Worm (Caenorhabditis elegans) whole organism, L1 larva: Measurements from ENCODE around the gene Y73C8B.3.

Experiments used
- C34B4.2 ChIP-seq: sonication (generic microtip); optimal IDR thresholded peaks from 2 replicates; lab custom pipeline; 2017; ENCODE audit warnings: mild to moderate bottlenecking, missing genetic modification characterization, missing compliant biosample characterization
- Y116A8C.19 ChIP-seq: sonication (generic microtip); optimal IDR thresholded peaks from 2 replicates; lab custom pipeline; 2016; ENCODE audit warnings: missing compliant biosample characterization, missing genetic modification characterization, borderline replicate concordance
- aha-1 ChIP-seq: fragments of 150-350 bp; optimal IDR thresholded peaks from 2 replicates; lab custom pipeline; 2014; ENCODE audit warnings: missing biosample characterization, missing genetic modification characterization
- alr-1 ChIP-seq: fragments of 200-800 bp; sonication (Bioruptor generic); optimal IDR thresholded peaks from 2 replicates; lab custom pipeline; 2018; ENCODE audit warnings: borderline replicate concordance, mild to moderate bottlenecking, missing genetic modification characterization, missing compliant biosample characterization
- aly-2 ChIP-seq: fragments of 150-350 bp; optimal IDR thresholded peaks from 2 replicates; lab custom pipeline; 2014; ENCODE audit warnings: missing biosample characterization, missing genetic modification characterization
- ceh-63 ChIP-seq: fragments of 200-800 bp; sonication (Bioruptor generic); optimal IDR thresholded peaks from 2 replicates; lab custom pipeline; 2018; ENCODE audit warnings: mild to moderate bottlenecking, missing genetic modification characterization, missing compliant biosample characterization
- ceh-88 ChIP-seq: fragments of 200-800 bp; sonication (Bioruptor generic); IDR thresholded peaks from 2 replicates; pipeline ENCODE4 v1.3.6; 2022; ENCODE audit warnings: missing genetic modification characterization, missing compliant biosample characterization
- ces-1 ChIP-seq: fragments of 150-350 bp; optimal IDR thresholded peaks from 2 replicates; lab custom pipeline; 2014; ENCODE audit warnings: missing biosample characterization, missing genetic modification reagents, missing genetic modification characterization
- efl-1 ChIP-seq, 4 experiments: fragments of 150-350 bp; optimal IDR thresholded peaks in 3 of 4; peaks in 1 of 4; 1 replicate in 1 of 4; 2 replicates in 3 of 4; lab custom pipeline; 2014; ENCODE audit warnings: missing biosample characterization in 2 of 4, missing genetic modification characterization in 2 of 4, missing genetic modification reagents in 2 of 4
- egl-27 ChIP-seq, 2 experiments: fragments of 150-350 bp in 1 of 2; sonication (generic microtip); optimal IDR thresholded peaks; 3 replicates each; lab custom pipeline; 2017 to 2018; ENCODE audit warnings: missing biosample characterization in 2 of 2, missing genetic modification characterization in 2 of 2, missing genetic modification reagents in 2 of 2
- elt-3 ChIP-seq, 6 experiments: fragments of 150-350 bp in 1 of 6; sonication (generic microtip); optimal IDR thresholded peaks; 2 replicates each; lab custom pipeline; 2017 to 2018; ENCODE audit warnings: missing biosample characterization in 6 of 6, missing genetic modification characterization in 6 of 6, inconsistent platforms in 1 of 6
- ets-5 ChIP-seq: fragments of 200-800 bp; sonication (Bioruptor generic); IDR thresholded peaks from 2 replicates; pipeline ENCODE4 v1.3.6; 2022; ENCODE audit warnings: missing genetic modification characterization, missing compliant biosample characterization
- fkh-4 ChIP-seq: sonication (generic microtip); optimal IDR thresholded peaks from 2 replicates; lab custom pipeline; 2016; ENCODE audit warnings: missing compliant biosample characterization, missing genetic modification characterization, borderline replicate concordance
- fkh-8 ChIP-seq: sonication (generic microtip); optimal IDR thresholded peaks from 2 replicates; lab custom pipeline; 2016; ENCODE audit warnings: mild to moderate bottlenecking, missing genetic modification characterization, missing compliant biosample characterization
- grh-1 ChIP-seq: fragments of 200-800 bp; sonication (Bioruptor generic); IDR thresholded peaks from 2 replicates; pipeline ENCODE4 v1.3.6; 2022; ENCODE audit warnings: missing genetic modification reagents, missing genetic modification characterization, missing compliant biosample characterization
- hlh-4 ChIP-seq: sonication (generic microtip); optimal IDR thresholded peaks from 2 replicates; lab custom pipeline; 2016; ENCODE audit warnings: mild to moderate bottlenecking, missing genetic modification characterization, missing compliant biosample characterization
- irx-1 ChIP-seq: sonication (generic microtip); optimal IDR thresholded peaks from 2 replicates; lab custom pipeline; 2016; ENCODE audit warnings: missing genetic modification characterization, missing compliant biosample characterization
- jun-1 ChIP-seq: fragments of 150-350 bp; optimal IDR thresholded peaks from 2 replicates; lab custom pipeline; 2014; ENCODE audit warnings: missing biosample characterization, missing genetic modification reagents, missing genetic modification characterization
- lsy-2 ChIP-seq, 2 experiments: fragments of 150-350 bp; optimal IDR thresholded peaks; 2 replicates each; lab custom pipeline; 2014; ENCODE audit warnings: missing biosample characterization in 2 of 2, missing genetic modification characterization in 2 of 2
- mab-9 ChIP-seq: fragments of 200-800 bp; sonication (Bioruptor generic); IDR thresholded peaks from 2 replicates; pipeline ENCODE4 v1.3.6; 2022; ENCODE audit warnings: missing genetic modification reagents, missing genetic modification characterization, missing compliant biosample characterization
- mef-2 ChIP-seq: fragments of 150-350 bp; optimal IDR thresholded peaks from 2 replicates; lab custom pipeline; 2014; ENCODE audit warnings: missing biosample characterization, missing genetic modification characterization
- nhr-11 ChIP-seq: fragments of 150-350 bp; optimal IDR thresholded peaks from 2 replicates; lab custom pipeline; 2014; ENCODE audit warnings: missing biosample characterization, missing genetic modification characterization
- nhr-12 ChIP-seq: sonication (generic microtip); optimal IDR thresholded peaks from 2 replicates; lab custom pipeline; 2017; ENCODE audit warnings: missing biosample characterization, missing genetic modification characterization
- nhr-19 ChIP-seq: fragments of 200-800 bp; sonication (Bioruptor generic); conservative IDR thresholded peaks from 2 replicates; pipeline ENCODE4 v1.3.6; 2022; ENCODE audit warnings: missing genetic modification characterization, missing compliant biosample characterization
- nhr-20 ChIP-seq: sonication (generic microtip); optimal IDR thresholded peaks from 2 replicates; lab custom pipeline; 2016; ENCODE audit warnings: mild to moderate bottlenecking, missing genetic modification characterization, missing compliant biosample characterization
- nhr-28 ChIP-seq: fragments of 150-350 bp; optimal IDR thresholded peaks from 2 replicates; lab custom pipeline; 2014; ENCODE audit warnings: missing biosample characterization, missing genetic modification characterization
- nhr-71 ChIP-seq: sonication (generic microtip); optimal IDR thresholded peaks from 2 replicates; lab custom pipeline; 2016; ENCODE audit warnings: mild to moderate bottlenecking, missing genetic modification characterization, moderate library complexity, missing compliant biosample characterization
- nhr-76 ChIP-seq: sonication (generic microtip); optimal IDR thresholded peaks from 2 replicates; lab custom pipeline; 2017; ENCODE audit warnings: missing biosample characterization, missing genetic modification characterization
- nhr-77 ChIP-seq: fragments of 150-350 bp; optimal IDR thresholded peaks from 2 replicates; lab custom pipeline; 2014; ENCODE audit warnings: missing biosample characterization, missing genetic modification characterization
- pax-3 ChIP-seq: fragments of 200-800 bp; sonication (Bioruptor generic); optimal IDR thresholded peaks from 2 replicates; lab custom pipeline; 2018; ENCODE audit warnings: mild to moderate bottlenecking, missing genetic modification characterization, moderate library complexity, missing compliant biosample characterization
- pqm-1 ChIP-seq: sonication (generic microtip); optimal IDR thresholded peaks from 3 replicates; lab custom pipeline; 2017; ENCODE audit warnings: missing biosample characterization, missing genetic modification characterization
- rnt-1 ChIP-seq: sonication (generic microtip); optimal IDR thresholded peaks from 2 replicates; lab custom pipeline; 2016; ENCODE audit warnings: mild to moderate bottlenecking, missing genetic modification characterization, moderate library complexity, missing compliant biosample characterization
- snpc-4 ChIP-seq: fragments of 150-350 bp; optimal IDR thresholded peaks from 2 replicates; lab custom pipeline; 2014; ENCODE audit warnings: missing biosample characterization, missing genetic modification characterization
- snu-23 ChIP-seq: sonication (generic microtip); optimal IDR thresholded peaks from 2 replicates; lab custom pipeline; 2016; ENCODE audit warnings: missing genetic modification characterization, missing compliant biosample characterization
- sox-4 ChIP-seq: sonication (generic microtip); optimal IDR thresholded peaks from 2 replicates; lab custom pipeline; 2016; ENCODE audit warnings: missing genetic modification characterization, missing compliant biosample characterization
- sup-37 ChIP-seq: fragments of 200-800 bp; sonication (Bioruptor generic); optimal IDR thresholded peaks from 2 replicates; lab custom pipeline; 2018; ENCODE audit warnings: mild to moderate bottlenecking, missing genetic modification characterization, missing compliant biosample characterization
- swsn-7 ChIP-seq: sonication (generic microtip); optimal IDR thresholded peaks from 2 replicates; lab custom pipeline; 2016; ENCODE audit warnings: missing genetic modification characterization, missing compliant biosample characterization
- zag-1 ChIP-seq: fragments of 150-350 bp; optimal IDR thresholded peaks from 2 replicates; lab custom pipeline; 2014; ENCODE audit warnings: missing biosample characterization, missing genetic modification characterization
- zip-4 ChIP-seq: fragments of 200-800 bp; sonication (Bioruptor generic); optimal IDR thresholded peaks from 2 replicates; lab custom pipeline; 2018; ENCODE audit warnings: mild to moderate bottlenecking, missing genetic modification characterization, moderate library complexity, missing compliant biosample characterization

Y73C8B.3 gene

ce11 chrV:3185855-3186254, 7.2 kb downstream of the Y73C8B.3 start:
- TF ChIP-seq elt-3 (tag; optimal IDR thresholded peaks at IDR 0.05; lab: Kevin White, UChicago) (no peak), nhr-12 (tag; lab: Kevin White, UChicago) (no peak), zag-1 (tag; lab: Kevin White, UChicago) (no peak), snpc-4 (tag; lab: Kevin White, UChicago) (no peak), pax-3 (no peak)

ce11 chrV:3176161-3176560, 16.9 kb downstream of the Y73C8B.3 start, which contains the start of gene srab-8:
srab-8 (plus strand) TSS chrV:3176461.
- TF ChIP-seq aly-2 (tag; lab: Kevin White, UChicago) = no peak
- TF ChIP-seq hlh-4 (tag; lab: Kevin White, UChicago) = peak; percentile 90

ce11 chrV:3171625-3172024, 21.4 kb downstream of the Y73C8B.3 start:
- no peak for TF ChIP-seq nhr-20
- no peak for TF ChIP-seq Y116A8C.19 (tag; lab: Kevin White, UChicago)
- no peak for TF ChIP-seq sox-4 (tag; lab: Kevin White, UChicago)
- TF ChIP-seq efl-1 (optimal IDR thresholded peaks at IDR 0.05; lab: Kevin White, UChicago) = no peak
- no peak for TF ChIP-seq efl-1 (GFP tag; optimal IDR thresholded peaks at IDR 0.05 in 1 of 2; lab: Kevin White, UChicago)
- no peak for TF ChIP-seq nhr-11 (tag; lab: Kevin White, UChicago)
- TF ChIP-seq nhr-19 = no peak
- no peak for TF ChIP-seq nhr-77
- no peak for TF ChIP-seq zag-1 (tag; lab: Kevin White, UChicago)
- no peak for TF ChIP-seq fkh-4 (tag; lab: Kevin White, UChicago)
- no peak for TF ChIP-seq jun-1 (tag; lab: Kevin White, UChicago)
- no peak for TF ChIP-seq nhr-71
- TF ChIP-seq sup-37 = no peak
- no peak for TF ChIP-seq ceh-88 (GFP tag; lab: Robert Waterston, UW)
- no peak for TF ChIP-seq C34B4.2 (tag; lab: Kevin White, UChicago)
- no peak for TF ChIP-seq snu-23
- TF ChIP-seq rnt-1 = no peak
- no peak for TF ChIP-seq egl-27 (tag; optimal IDR thresholded peaks at IDR 0.05; lab: Kevin White, UChicago)
- no peak for TF ChIP-seq mef-2

ce11 chrV:3169838-3170237, 23.2 kb downstream of the Y73C8B.3 start, which contains the start of gene srbc-6:
srbc-6 (plus strand) TSS chrV:3170138.
- no peak for TF ChIP-seq zip-4 (GFP tag; lab: Kevin White, UChicago)
- TF ChIP-seq grh-1 (GFP tag; lab: Robert Waterston, UW) = no peak
- TF ChIP-seq swsn-7 (tag; lab: Kevin White, UChicago) = no peak
- TF ChIP-seq jun-1 (tag; lab: Kevin White, UChicago) = no peak
- no peak for TF ChIP-seq irx-1 (tag; lab: Kevin White, UChicago)
- no peak for TF ChIP-seq lsy-2 (tag; optimal IDR thresholded peaks at IDR 0.05; lab: Kevin White, UChicago)
- TF ChIP-seq pqm-1 = no peak
- no peak for TF ChIP-seq mab-9
- TF ChIP-seq egl-27 (tag; optimal IDR thresholded peaks at IDR 0.05; lab: Kevin White, UChicago) = no peak
- TF ChIP-seq alr-1 (tag; lab: Kevin White, UChicago) = no peak
- TF ChIP-seq nhr-28 (tag; lab: Kevin White, UChicago) = no peak
- no peak for TF ChIP-seq ceh-63 (GFP tag; lab: Kevin White, UChicago)
- no peak for TF ChIP-seq ets-5 (GFP tag; lab: Robert Waterston, UW)
- no peak for TF ChIP-seq ces-1
- no peak for TF ChIP-seq aha-1 (tag; lab: Kevin White, UChicago)
- no peak for TF ChIP-seq fkh-8
- no peak for TF ChIP-seq nhr-76
